Fruit fly (Drosophila melanogaster) S2 (cell line): ENCODE data around the gene CG15283.

Source experiments
- CG8478 ChIP-seq: fragments of >200 bp; optimal IDR thresholded peaks from 2 replicates; lab custom pipeline; 2018
- CTCF ChIP-seq, 2 experiments: fragments of >200 bp; optimal IDR thresholded peaks; 2 replicates each; lab custom pipeline; 2018

CG15283 gene

dm6 chr2L:14443667-14444285 lies 6.9 kb downstream of the CG15283 start:
- TF ChIP-seq CTCF (optimal IDR thresholded peaks at IDR 0.05; lab: Kevin White, UChicago) (no peak), CG8478 (lab: Kevin White, UChicago) (no peak)

dm6 chr2L:14442144-14443038 lies 8.3 kb downstream of the CG15283 start:
- TF ChIP-seq CTCF (optimal IDR thresholded peaks at IDR 0.05; lab: Kevin White, UChicago) (no peak), CG8478 (lab: Kevin White, UChicago) (no peak)

- TF ChIP-seq CG8478 (lab: Kevin White, UChicago): no peak
- no peak for TF ChIP-seq CTCF (optimal IDR thresholded peaks at IDR 0.05; lab: Kevin White, UChicago)
These were observed 9.4 kb downstream of the CG15283 start for dm6 chr2L:14441309-14441708.

- TF ChIP-seq CTCF (optimal IDR thresholded peaks at IDR 0.05; lab: Kevin White, UChicago) (no peak), CG8478 (lab: Kevin White, UChicago) (no peak)
These were observed 9.8 kb downstream of the CG15283 start for dm6 chr2L:14440908-14441307.

dm6 chr2L:14438827-14439226 lies 11.9 kb downstream of the CG15283 start:
- no peak for TF ChIP-seq CTCF (optimal IDR thresholded peaks at IDR 0.05; lab: Kevin White, UChicago)
- no peak for TF ChIP-seq CG8478 (lab: Kevin White, UChicago)

- TF ChIP-seq CTCF (optimal IDR thresholded peaks at IDR 0.05; lab: Kevin White, UChicago): no peak
These were observed 14.7 kb downstream of the CG15283 start for dm6 chr2L:14435866-14436626.

- TF ChIP-seq CTCF (optimal IDR thresholded peaks at IDR 0.05; lab: Kevin White, UChicago) (no peak), CG8478 (lab: Kevin White, UChicago) (no peak)
These were observed 16.2 kb downstream of the CG15283 start for dm6 chr2L:14434475-14434874.

- no peak for TF ChIP-seq CTCF (optimal IDR thresholded peaks at IDR 0.05; lab: Kevin White, UChicago)
- TF ChIP-seq CG8478 (lab: Kevin White, UChicago): no peak
These were observed 18.0 kb downstream of the CG15283 start for dm6 chr2L:14432410-14433340.

dm6 chr2L:14431421-14431820 lies 19.3 kb downstream of the CG15283 start:
- TF ChIP-seq CTCF (optimal IDR thresholded peaks at IDR 0.05; lab: Kevin White, UChicago) (no peak), CG8478 (lab: Kevin White, UChicago) (no peak)

- no peak for TF ChIP-seq CG8478 (lab: Kevin White, UChicago)
- no peak for TF ChIP-seq CTCF (optimal IDR thresholded peaks at IDR 0.05; lab: Kevin White, UChicago)
These were observed 20.4 kb downstream of the CG15283 start for dm6 chr2L:14430138-14430815.

- TF ChIP-seq CG8478 (lab: Kevin White, UChicago): no peak
These were observed 25.6 kb downstream of the CG15283 start, which contains the start of gene Cpr35B for dm6 chr2L:14425089-14425488. Gene Cpr35B (minus strand): TSS chr2L:14425189.

dm6 chr2L:14422029-14422831 lies 28.5 kb downstream of the CG15283 start:
- no peak for TF ChIP-seq CG8478 (lab: Kevin White, UChicago)
- TF ChIP-seq CTCF (optimal IDR thresholded peaks at IDR 0.05; lab: Kevin White, UChicago): no peak

- TF ChIP-seq CTCF (optimal IDR thresholded peaks at IDR 0.05; lab: Kevin White, UChicago) (no peak), CG8478 (lab: Kevin White, UChicago) (no peak)
These were observed 33.5 kb downstream of the CG15283 start, which contains the start of gene Pburs for dm6 chr2L:14417231-14417630. Gene Pburs (minus strand): TSS chr2L:14417331.
